Fruit fly (Drosophila melanogaster): ENCODE measurements around the gene Sgsf.

Gene Sgsf

DNA sequence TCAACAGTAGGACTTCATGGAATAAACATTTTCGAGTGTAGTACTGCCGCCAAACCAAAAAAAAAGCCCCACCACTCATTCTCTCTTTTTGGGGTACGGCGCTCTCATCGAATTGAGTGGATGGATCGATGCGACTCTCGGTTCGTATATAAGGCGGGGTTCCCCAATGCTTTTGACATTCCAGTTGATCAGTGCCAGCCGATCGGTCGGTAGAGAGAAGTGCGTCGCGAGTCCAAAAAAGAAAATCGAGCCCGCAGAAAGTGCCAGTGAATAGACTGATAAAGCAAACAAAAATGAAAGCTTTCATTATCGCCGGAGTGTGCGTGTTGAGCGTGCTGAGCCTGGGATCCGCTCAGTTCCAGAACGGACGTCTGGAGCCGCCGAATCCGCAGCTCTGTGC, 18.4 kb downstream of the Sgsf start, which contains the start of gene CG4115:
Gene CG4115, plus strand, starts transcription at position 172 of the 400 bp plus-strand sequence.
- TF ChIP-seq Ets98B (GFP tag; IDR thresholded peaks at IDR 0.05) (peak; percentile 33; the same call in 1 of the 2 replicates), fd96Ca (GFP tag; IDR thresholded peaks at IDR 0.05) (no peak), CG8159 (tag; optimal IDR thresholded peaks at IDR 0.05) (no peak)

DNA sequence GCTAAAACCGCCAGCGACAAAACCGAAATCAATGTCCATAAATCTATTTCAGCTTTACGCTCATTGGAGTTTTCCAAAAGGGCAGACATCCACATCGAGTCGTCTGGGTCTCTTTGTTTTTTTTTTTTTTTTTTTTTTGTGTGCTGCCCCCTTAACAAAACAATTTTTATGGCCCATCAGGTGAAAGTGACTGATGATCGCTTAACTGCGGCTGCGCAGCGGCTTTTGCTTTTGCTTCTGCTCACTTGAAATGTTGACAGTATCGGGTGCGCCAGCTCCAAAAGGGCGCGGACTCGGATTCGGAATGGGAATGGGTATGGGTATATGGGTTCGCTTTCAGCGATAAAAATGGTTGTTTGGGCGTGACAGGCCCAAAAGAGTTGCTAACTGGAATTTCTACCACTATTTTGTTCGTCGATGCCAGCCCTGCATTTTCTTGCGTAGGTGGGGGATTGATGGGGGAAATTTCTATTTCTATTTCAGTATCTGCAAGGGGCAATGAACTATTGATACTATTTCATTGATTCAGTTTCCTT, 20.6 kb downstream of the Sgsf start:
- TF ChIP-seq CG8159 (tag; optimal IDR thresholded peaks at IDR 0.05) (no peak), CG14655 (GFP tag; optimal IDR thresholded peaks at IDR 0.05) (no peak)

dm6 chr3R:12363544-12363943, 22.1 kb downstream of the Sgsf start:
- TF ChIP-seq CG34367 (tag; optimal IDR thresholded peaks at IDR 0.05) (no peak), gl (tag; optimal IDR thresholded peaks at IDR 0.05) (no peak), CG32121 (GFP tag; IDR thresholded peaks at IDR 0.05) (no peak), Snoo (tag; optimal IDR thresholded peaks at IDR 0.05) (no peak), CG12605 (GFP tag; IDR thresholded peaks at IDR 0.05) (no peak), CG15710 (tag; optimal IDR thresholded peaks at IDR 0.05) (no peak), CG14655 (GFP tag; optimal IDR thresholded peaks at IDR 0.05) (no peak), CG4496 (GFP tag; IDR thresholded peaks at IDR 0.05) (no peak), Pif1A (GFP tag; optimal IDR thresholded peaks at IDR 0.05) (no peak), EcR (GFP tag; optimal IDR thresholded peaks at IDR 0.05) (no peak), fd96Ca (GFP tag; IDR thresholded peaks at IDR 0.05) (no peak), CG17806 (tag; optimal IDR thresholded peaks at IDR 0.05) (no peak), CG10348 (GFP tag; IDR thresholded peaks at IDR 0.05) (no peak), CG8301 (tag; optimal IDR thresholded peaks at IDR 0.05) (no peak), Ets98B (GFP tag; IDR thresholded peaks at IDR 0.05) (no peak), rn (GFP tag; IDR thresholded peaks at IDR 0.05) (no peak), D1 (tag; optimal IDR thresholded peaks at IDR 0.05) (no peak)

- TF ChIP-seq rn (GFP tag; IDR thresholded peaks at IDR 0.05) = no peak
- no peak for TF ChIP-seq EcR (GFP tag; optimal IDR thresholded peaks at IDR 0.05)
- TF ChIP-seq Ets98B (GFP tag; IDR thresholded peaks at IDR 0.05) = no peak
- no peak for TF ChIP-seq CG17806 (tag; optimal IDR thresholded peaks at IDR 0.05)
- TF ChIP-seq CG4496 (GFP tag; IDR thresholded peaks at IDR 0.05) = no peak
- TF ChIP-seq CG14655 (GFP tag; optimal IDR thresholded peaks at IDR 0.05) = no peak
Observed at dm6 chr3R:12364580-12364979, 23.1 kb downstream of the Sgsf start, which contains the start of gene Tim17a1. Gene Tim17a1 (minus strand): TSS chr3R:12364680.

- TF ChIP-seq CG9948 (tag; optimal IDR thresholded peaks at IDR 0.05) (no peak), CG13204 (GFP tag; optimal IDR thresholded peaks at IDR 0.05) (no peak), fd96Ca (GFP tag; IDR thresholded peaks at IDR 0.05) (no peak), CG15710 (tag; optimal IDR thresholded peaks at IDR 0.05) (no peak), gl (tag; optimal IDR thresholded peaks at IDR 0.05) (no peak), Snoo (tag; optimal IDR thresholded peaks at IDR 0.05) (no peak), CG32121 (GFP tag; IDR thresholded peaks at IDR 0.05) (no peak), Pif1B (GFP tag; optimal IDR thresholded peaks at IDR 0.05) (no peak), rn (GFP tag; IDR thresholded peaks at IDR 0.05) (no peak)
Observed at dm6 chr3R:12365264-12365840, 23.9 kb downstream of the Sgsf start, which contains the start of gene GstD10. Gene GstD10 (minus strand): TSS chr3R:12365735.

dm6 chr3R:12365887-12366286, 24.4 kb downstream of the Sgsf start:
- TF ChIP-seq CG8301 (tag; optimal IDR thresholded peaks at IDR 0.05) (no peak), CG14655 (GFP tag; optimal IDR thresholded peaks at IDR 0.05) (no peak)

DNA sequence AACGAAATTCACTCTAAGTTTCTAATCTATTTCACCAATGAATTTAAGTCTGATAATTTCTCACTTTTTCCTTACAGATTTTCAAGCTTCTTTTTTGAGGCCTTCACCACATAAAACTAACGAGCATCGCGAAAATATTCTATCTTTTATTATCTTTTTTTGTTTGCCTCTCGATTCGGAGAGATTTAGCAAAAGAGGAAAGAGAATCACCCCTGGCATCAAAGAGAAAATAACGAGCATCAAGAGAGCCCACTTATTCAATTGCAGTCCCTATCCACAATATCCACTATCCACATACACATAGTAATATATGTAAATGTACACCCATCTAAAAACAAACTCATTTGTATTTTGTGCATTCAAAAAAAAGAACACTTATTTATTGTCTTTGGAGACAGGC, 26.0 kb downstream of the Sgsf start, which contains the start of gene GstD9:
Gene GstD9, minus strand, starts transcription at position 101 of the 400 bp plus-strand sequence.
- TF ChIP-seq CG4496 (GFP tag; IDR thresholded peaks at IDR 0.05) (no peak), CG8301 (tag; optimal IDR thresholded peaks at IDR 0.05) (no peak), D1 (tag; optimal IDR thresholded peaks at IDR 0.05) (no peak), CG14655 (GFP tag; optimal IDR thresholded peaks at IDR 0.05) (no peak), CG10348 (GFP tag; IDR thresholded peaks at IDR 0.05) (no peak), EcR (GFP tag; optimal IDR thresholded peaks at IDR 0.05) (no peak)

dm6 chr3R:12369135-12369792, 27.8 kb downstream of the Sgsf start, which contains the start of gene GstD1:
Gene GstD1 (minus strand): TSS chr3R:12369268.
- peak; percentile 86 for TF ChIP-seq CG14655 (GFP tag; optimal IDR thresholded peaks at IDR 0.05)
- peak; percentile 90 for TF ChIP-seq Ets98B (GFP tag; IDR thresholded peaks at IDR 0.05)
- peak; percentile 53 for TF ChIP-seq Pif1A (GFP tag; optimal IDR thresholded peaks at IDR 0.05)
- TF ChIP-seq Pif1B (GFP tag; optimal IDR thresholded peaks at IDR 0.05) = peak; percentile 38
- peak; percentile 47 for TF ChIP-seq CG8159 (tag; optimal IDR thresholded peaks at IDR 0.05)
- TF ChIP-seq CG8301 (tag; optimal IDR thresholded peaks at IDR 0.05) = peak; percentile 88
- TF ChIP-seq EcR (GFP tag; optimal IDR thresholded peaks at IDR 0.05) = peak; percentile 48
- no peak for TF ChIP-seq gl (tag; optimal IDR thresholded peaks at IDR 0.05)
- TF ChIP-seq CG12605 (GFP tag; IDR thresholded peaks at IDR 0.05) = peak; percentile 75
- TF ChIP-seq CG13204 (GFP tag; optimal IDR thresholded peaks at IDR 0.05) = no peak
- peak; percentile 39 for TF ChIP-seq CG17806 (tag; optimal IDR thresholded peaks at IDR 0.05)
- TF ChIP-seq CG10348 (GFP tag; IDR thresholded peaks at IDR 0.05) = peak; percentile 30
- TF ChIP-seq rn (GFP tag; IDR thresholded peaks at IDR 0.05) = no peak
- peak; percentile 17 for TF ChIP-seq CG34367 (tag; optimal IDR thresholded peaks at IDR 0.05)
- peak; percentile 14 for TF ChIP-seq Snoo (tag; optimal IDR thresholded peaks at IDR 0.05)
- peak; percentile 74 for TF ChIP-seq CG4496 (GFP tag; IDR thresholded peaks at IDR 0.05)
- peak; percentile 89; the same call in 2 of the 3 replicates for TF ChIP-seq fd96Ca (GFP tag; IDR thresholded peaks at IDR 0.05)
- peak; percentile 92 for TF ChIP-seq CG32121 (GFP tag; IDR thresholded peaks at IDR 0.05)
- TF ChIP-seq CG9948 (tag; optimal IDR thresholded peaks at IDR 0.05) = peak; percentile 72
- no peak for TF ChIP-seq D1 (tag; optimal IDR thresholded peaks at IDR 0.05)
- TF ChIP-seq CG15710 (tag; optimal IDR thresholded peaks at IDR 0.05) = peak; percentile 24

Data from whole organism, pupa.